Worm (Caenorhabditis elegans) whole organism, L2 larva: ENCODE results near the gene col-94.

Experiments used
- F13H6.1 ChIP-seq: sonication (generic microtip); optimal IDR thresholded peaks from 2 replicates; lab custom pipeline; 2016; ENCODE audit warnings: missing genetic modification characterization, missing compliant biosample characterization
- ZK546.5 ChIP-seq: sonication (generic microtip); optimal IDR thresholded peaks from 2 replicates; lab custom pipeline; 2017; ENCODE audit warnings: missing biosample characterization, missing genetic modification characterization
- alr-1 ChIP-seq: fragments of 150-350 bp; optimal IDR thresholded peaks from 2 replicates; lab custom pipeline; 2014; ENCODE audit warnings: missing biosample characterization, missing genetic modification characterization
- aly-2 ChIP-seq: fragments of 150-350 bp; optimal IDR thresholded peaks from 2 replicates; lab custom pipeline; 2014; ENCODE audit warnings: missing biosample characterization, missing genetic modification characterization
- blmp-1 ChIP-seq: sonication (generic microtip); optimal IDR thresholded peaks from 2 replicates; lab custom pipeline; 2017; ENCODE audit warnings: missing genetic modification characterization, mild to moderate bottlenecking, missing compliant biosample characterization, antibody characterized with exemption, moderate library complexity; ENCODE audit not compliant: insufficient read depth
- ceh-16 ChIP-seq: fragments of 150-350 bp; optimal IDR thresholded peaks from 2 replicates; lab custom pipeline; 2014; ENCODE audit warnings: missing biosample characterization, missing genetic modification characterization
- ceh-82 ChIP-seq: fragments of 150-350 bp; optimal IDR thresholded peaks from 2 replicates; lab custom pipeline; 2014; ENCODE audit warnings: missing biosample characterization, missing genetic modification characterization
- egl-27 ChIP-seq: sonication (generic microtip); optimal IDR thresholded peaks from 3 replicates; lab custom pipeline; 2017; ENCODE audit warnings: missing biosample characterization, missing genetic modification reagents, missing genetic modification characterization
- elt-3 ChIP-seq: sonication (generic microtip); optimal IDR thresholded peaks from 2 replicates; lab custom pipeline; 2017; ENCODE audit warnings: missing biosample characterization, missing genetic modification characterization
- fos-1 ChIP-seq: fragments of 150-350 bp; optimal IDR thresholded peaks from 2 replicates; lab custom pipeline; 2014; ENCODE audit warnings: missing biosample characterization, missing genetic modification characterization
- gmeb-1 ChIP-seq: fragments of 150-350 bp; optimal IDR thresholded peaks from 2 replicates; lab custom pipeline; 2014; ENCODE audit warnings: missing biosample characterization, missing genetic modification characterization
- lin-39 ChIP-seq: fragments of 150-350 bp; optimal IDR thresholded peaks from 2 replicates; lab custom pipeline; 2014; ENCODE audit warnings: missing biosample characterization, missing genetic modification reagents, missing genetic modification characterization
- lsy-2 ChIP-seq, 2 experiments: fragments of 150-350 bp in 1 of 2; sonication (generic microtip) in 1 of 2; optimal IDR thresholded peaks; 2 replicates each; lab custom pipeline; 2014 to 2017; ENCODE audit warnings: missing biosample characterization in 2 of 2, missing genetic modification characterization in 2 of 2
- mab-5 ChIP-seq: fragments of 150-350 bp; optimal IDR thresholded peaks from 2 replicates; lab custom pipeline; 2014; ENCODE audit warnings: missing biosample characterization, missing genetic modification characterization
- nhr-10 ChIP-seq: sonication (generic microtip); optimal IDR thresholded peaks from 2 replicates; lab custom pipeline; 2017; ENCODE audit warnings: missing biosample characterization, missing genetic modification characterization
- nhr-11 ChIP-seq: fragments of 150-350 bp; optimal IDR thresholded peaks from 2 replicates; lab custom pipeline; 2014; ENCODE audit warnings: missing biosample characterization, missing genetic modification characterization
- nhr-12 ChIP-seq: fragments of 150-350 bp; optimal IDR thresholded peaks from 2 replicates; lab custom pipeline; 2014; ENCODE audit warnings: missing biosample characterization, missing genetic modification characterization
- nhr-21 ChIP-seq: fragments of 150-350 bp; optimal IDR thresholded peaks from 2 replicates; lab custom pipeline; 2014; ENCODE audit warnings: missing biosample characterization, missing genetic modification characterization
- nhr-23 ChIP-seq: fragments of 150-350 bp; optimal IDR thresholded peaks from 2 replicates; lab custom pipeline; 2014; ENCODE audit warnings: missing biosample characterization, missing genetic modification reagents, missing genetic modification characterization
- nhr-237 ChIP-seq: fragments of 150-350 bp; optimal IDR thresholded peaks from 2 replicates; lab custom pipeline; 2014; ENCODE audit warnings: missing biosample characterization, missing genetic modification characterization
- nhr-25 ChIP-seq: fragments of 150-350 bp; sonication (generic microtip); optimal IDR thresholded peaks from 3 replicates; lab custom pipeline; 2014; ENCODE audit warnings: missing biosample characterization, missing genetic modification characterization
- nhr-6 ChIP-seq: fragments of 150-350 bp; optimal IDR thresholded peaks from 2 replicates; lab custom pipeline; 2014; ENCODE audit warnings: missing biosample characterization, missing genetic modification characterization
- nhr-77 ChIP-seq: fragments of 150-350 bp; optimal IDR thresholded peaks from 2 replicates; lab custom pipeline; 2014; ENCODE audit warnings: missing biosample characterization, missing genetic modification characterization
- sem-4 ChIP-seq: fragments of 150-350 bp; optimal IDR thresholded peaks from 2 replicates; lab custom pipeline; 2014; ENCODE audit warnings: missing biosample characterization, missing genetic modification reagents, missing genetic modification characterization
- skn-1 ChIP-seq: sonication (generic microtip); optimal IDR thresholded peaks from 2 replicates; lab custom pipeline; 2017; ENCODE audit warnings: missing biosample characterization, missing genetic modification characterization
- sma-3 ChIP-seq: sonication (generic microtip); optimal IDR thresholded peaks from 2 replicates; lab custom pipeline; 2016; ENCODE audit warnings: missing genetic modification reagents, missing genetic modification characterization, missing compliant biosample characterization
- sma-9 ChIP-seq, 2 experiments: fragments of 150-350 bp in 1 of 2; sonication (generic microtip) in 1 of 2; optimal IDR thresholded peaks; 2 replicates each; lab custom pipeline; 2014 to 2016; ENCODE audit warnings: missing genetic modification characterization in 2 of 2, mild to moderate bottlenecking in 1 of 2, missing biosample characterization in 1 of 2, missing compliant biosample characterization in 1 of 2, missing genetic modification reagents in 1 of 2, moderate library complexity in 1 of 2
- snpc-4 ChIP-seq: fragments of 150-350 bp; optimal IDR thresholded peaks from 2 replicates; lab custom pipeline; 2014; ENCODE audit warnings: missing biosample characterization, missing genetic modification characterization
- unc-62 ChIP-seq: fragments of 150-350 bp; optimal IDR thresholded peaks from 2 replicates; lab custom pipeline; 2014; ENCODE audit warnings: missing biosample characterization, missing genetic modification reagents, missing genetic modification characterization
- zag-1 ChIP-seq: fragments of 150-350 bp; optimal IDR thresholded peaks from 2 replicates; lab custom pipeline; 2014; ENCODE audit warnings: missing biosample characterization, missing genetic modification characterization
- ztf-4 ChIP-seq: fragments of 150-350 bp; optimal IDR thresholded peaks from 2 replicates; lab custom pipeline; 2014; ENCODE audit warnings: missing biosample characterization, missing genetic modification characterization

Gene col-94

ce11 chrIII:10989491-10990032 is 1.9 kb upstream of the col-94 start (continued):
- peak; percentile 94 for TF ChIP-seq nhr-25 (tag; lab: Kevin White, UChicago)
- peak; percentile 95 for TF ChIP-seq ztf-4
- no peak for TF ChIP-seq lin-39 (tag; lab: Kevin White, UChicago)
- peak; percentile 98 for TF ChIP-seq nhr-21 (tag; lab: Kevin White, UChicago)
- TF ChIP-seq nhr-6 (tag; lab: Kevin White, UChicago): peak; percentile 96
- peak; percentile 100 for TF ChIP-seq snpc-4 (tag; lab: Kevin White, UChicago)
- peak; percentile 86 for TF ChIP-seq ceh-82 (tag; lab: Kevin White, UChicago)
- TF ChIP-seq mab-5 (tag; lab: Kevin White, UChicago): peak; percentile 94
- no peak for TF ChIP-seq elt-3 (tag; lab: Kevin White, UChicago)
- peak; percentile 86 for TF ChIP-seq aly-2 (tag; lab: Kevin White, UChicago)
- peak; percentile 98 for TF ChIP-seq sma-9 (GFP tag; optimal IDR thresholded peaks at IDR 0.05; lab: Kevin White, UChicago)
- TF ChIP-seq sma-9 (tag; optimal IDR thresholded peaks at IDR 0.05; lab: Kevin White, UChicago): no peak
- peak; percentile 61 for TF ChIP-seq skn-1 (tag; lab: Kevin White, UChicago)
- TF ChIP-seq nhr-23: no peak
- TF ChIP-seq unc-62 (GFP tag; lab: Kevin White, UChicago): no peak
- TF ChIP-seq nhr-12 (tag; lab: Kevin White, UChicago): peak; percentile 51
- TF ChIP-seq gmeb-1 (tag; lab: Kevin White, UChicago): peak; percentile 93

- peak; percentile 16 for TF ChIP-seq blmp-1 (tag; lab: Kevin White, UChicago)
- TF ChIP-seq, all 48 proteins: peak for 1; not testable (repeated sequence) for 47
Measured at ce11 chrIII:10986438-10986837, 1.2 kb downstream of the col-94 start.

DNA sequence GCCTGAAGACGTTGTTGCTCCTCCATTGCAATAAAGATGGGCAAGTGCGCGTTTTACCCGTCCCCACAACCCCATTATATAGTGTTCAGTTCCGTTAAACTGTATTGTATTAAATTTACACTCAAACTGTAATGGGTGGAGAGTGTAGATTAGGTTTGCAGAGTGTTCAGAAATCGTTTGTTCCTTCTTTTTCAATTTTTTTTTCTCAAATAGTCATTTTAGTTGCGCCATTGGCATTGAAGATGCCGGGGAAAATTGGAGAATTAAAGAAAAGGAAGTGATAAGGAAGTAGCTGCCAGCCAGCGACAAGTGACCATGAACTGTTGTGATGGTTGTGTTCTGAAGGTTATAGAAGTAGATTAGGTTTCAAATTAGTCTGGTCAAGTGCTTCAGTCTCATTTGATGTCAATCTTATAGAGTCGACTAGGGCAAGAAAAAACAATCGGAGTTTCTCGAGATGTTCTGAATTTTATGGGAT is 2.1 kb downstream of the col-94 start, which contains the start of gene col-93:
Gene col-93 (minus strand): TSS at position 51 of the 478 bp plus-strand sequence.
- TF ChIP-seq egl-27 (no peak), fos-1 (tag; lab: Kevin White, UChicago) (no peak), alr-1 (no peak), ceh-16 (tag; lab: Kevin White, UChicago) (no peak), nhr-25 (tag; lab: Kevin White, UChicago) (peak; percentile 21), skn-1 (tag; lab: Kevin White, UChicago) (no peak), blmp-1 (tag; lab: Kevin White, UChicago) (peak; percentile 24), ZK546.5 (tag; lab: Kevin White, UChicago) (no peak), nhr-11 (tag; lab: Kevin White, UChicago) (no peak)

DNA sequence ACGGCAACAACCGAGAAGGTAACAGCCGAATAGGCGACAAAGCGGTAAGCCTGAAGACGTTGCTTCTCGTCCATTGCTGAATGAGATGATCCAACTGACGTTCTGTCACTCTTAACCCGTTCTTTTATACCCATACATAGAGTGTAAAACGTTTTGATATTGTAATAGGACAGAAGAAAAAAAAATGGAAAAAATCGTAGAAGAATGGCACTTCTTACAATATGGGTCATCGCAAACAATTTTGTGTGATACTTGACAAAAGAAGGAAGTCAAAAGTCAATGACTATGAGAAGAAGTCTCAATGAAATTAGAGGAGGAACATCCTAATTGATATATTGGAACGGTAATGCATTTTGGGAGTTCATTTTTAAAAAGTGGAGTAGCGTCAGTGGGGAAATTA is 4.5 kb downstream of the col-94 start, which contains the start of gene col-92:
Gene col-92 (minus strand): TSS at position 101 of the 400 bp plus-strand sequence.
- TF ChIP-seq lsy-2 (tag; optimal IDR thresholded peaks at IDR 0.05; lab: Kevin White, UChicago) (no peak), ceh-82 (tag; lab: Kevin White, UChicago) (no peak), nhr-237 (tag; lab: Kevin White, UChicago) (no peak), unc-62 (GFP tag; lab: Kevin White, UChicago) (no peak), nhr-10 (tag; lab: Kevin White, UChicago) (no peak), ceh-16 (tag; lab: Kevin White, UChicago) (no peak), lin-39 (tag; lab: Kevin White, UChicago) (no peak), alr-1 (no peak), sem-4 (tag; lab: Kevin White, UChicago) (no peak), zag-1 (no peak), ztf-4 (no peak), blmp-1 (tag; lab: Kevin White, UChicago) (no peak), F13H6.1 (tag; lab: Kevin White, UChicago) (no peak), sma-3 (GFP tag; lab: Kevin White, UChicago) (no peak)

- TF ChIP-seq nhr-21 (tag; lab: Kevin White, UChicago) (no peak), nhr-25 (tag; lab: Kevin White, UChicago) (no peak), nhr-77 (tag; lab: Kevin White, UChicago) (no peak)
- TF ChIP-seq, all 48 proteins: peak for 0
Measured at ce11 chrIII:10981555-10981954, 6.1 kb downstream of the col-94 start.
